Worm (Caenorhabditis elegans) whole organism, midembryonic: Measurements from ENCODE around the gene ZC404.2.

ENCODE experiments used
- flt-1 ChIP-seq: fragments of 200-800 bp; sonication (Bioruptor generic); IDR thresholded peaks from 2 replicates; pipeline ENCODE4 v1.3.6; 2022; ENCODE audit warnings: missing genetic modification characterization, missing compliant biosample characterization
- med-1 ChIP-seq: sonication (generic microtip); optimal IDR thresholded peaks from 2 replicates; lab custom pipeline; 2017; ENCODE audit warnings: missing genetic modification characterization, mild to moderate bottlenecking, missing compliant biosample characterization, antibody characterized with exemption, missing genetic modification reagents; ENCODE audit not compliant: insufficient read depth
- ref-1 ChIP-seq: fragments of 200-800 bp; sonication (Bioruptor generic); conservative IDR thresholded peaks from 2 replicates; pipeline ENCODE4 v1.3.6; 2022; ENCODE audit warnings: missing genetic modification reagents, missing genetic modification characterization, missing compliant biosample characterization
- ztf-29 ChIP-seq: fragments of 200-800 bp; sonication (Bioruptor generic); IDR thresholded peaks from 2 replicates; pipeline ENCODE4 v1.3.6; 2022; ENCODE audit warnings: missing genetic modification reagents, missing genetic modification characterization, missing compliant biosample characterization

- TF ChIP-seq flt-1, result no peak
- TF ChIP-seq ref-1 (GFP tag; lab: Robert Waterston, UW), result no peak
- no peak for TF ChIP-seq med-1 (GFP tag; lab: Kevin White, UChicago)
- no peak for TF ChIP-seq ztf-29 (GFP tag; lab: Robert Waterston, UW)
These were observed 33.8 kb downstream of the ZC404.2 start, which contains the start of gene T15B7.8 for ce11 chrV:6821509-6821908.
